Fruit fly (Drosophila melanogaster) whole organism, embryonic: ENCODE results near the gene Ing5.

ENCODE experiments used
- Adf1 ChIP-seq: fragments of 200-800 bp; sonication (Bioruptor generic); IDR thresholded peaks from 2 replicates; pipeline ENCODE4 v1.3.6; 2022; ENCODE audit warnings: missing biosample characterization, missing genetic modification characterization
- Atf3 ChIP-seq: fragments of 200-800 bp; sonication (Bioruptor generic); optimal IDR thresholded peaks from 3 replicates; lab custom pipeline; 2016; ENCODE audit warnings: missing biosample characterization, missing genetic modification characterization
- B-H2 ChIP-seq: fragments of 200-800 bp; sonication (Bioruptor generic); optimal IDR thresholded peaks from 2 replicates; lab custom pipeline; 2018; ENCODE audit warnings: missing biosample characterization, mild to moderate bottlenecking, missing genetic modification characterization
- BtbVII ChIP-seq: fragments of 200-800 bp; sonication (Bioruptor generic); optimal IDR thresholded peaks from 3 replicates; lab custom pipeline; 2017; ENCODE audit warnings: missing biosample characterization, mild to moderate bottlenecking, missing genetic modification characterization
- CG11456 ChIP-seq: fragments of 200-800 bp; sonication (Bioruptor generic); IDR thresholded peaks from 3 replicates; pipeline ENCODE4 v1.3.6; 2022; ENCODE audit warnings: missing biosample characterization, missing genetic modification characterization
- CG11504 ChIP-seq: fragments of 200-800 bp; sonication (Bioruptor generic); optimal IDR thresholded peaks from 3 replicates; lab custom pipeline; 2019; ENCODE audit warnings: missing biosample characterization, mild to moderate bottlenecking, missing genetic modification characterization, moderate library complexity
- CG12219 ChIP-seq: fragments of 200-800 bp; sonication (Bioruptor generic); optimal IDR thresholded peaks from 3 replicates; lab custom pipeline; 2018; ENCODE audit warnings: missing biosample characterization, mild to moderate bottlenecking, missing genetic modification characterization
- CG12744 ChIP-seq: fragments of 200-800 bp; sonication (Bioruptor generic); optimal IDR thresholded peaks from 2 replicates; lab custom pipeline; 2016; ENCODE audit warnings: missing biosample characterization, missing genetic modification characterization
- CG17186 ChIP-seq: fragments of 200-800 bp; sonication (Bioruptor generic); optimal IDR thresholded peaks from 3 replicates; lab custom pipeline; 2017; ENCODE audit warnings: missing biosample characterization, missing genetic modification reagents, missing genetic modification characterization
- CG17359 ChIP-seq: fragments of 200-800 bp; sonication (Bioruptor generic); optimal IDR thresholded peaks from 3 replicates; lab custom pipeline; 2018; ENCODE audit warnings: missing biosample characterization, mild to moderate bottlenecking, missing genetic modification characterization, moderate library complexity
- CG17361 ChIP-seq: fragments of 200-800 bp; sonication (Bioruptor generic); IDR thresholded peaks from 3 replicates; pipeline ENCODE4 v1.3.6; 2022; ENCODE audit warnings: missing biosample characterization, missing genetic modification characterization
- CG18011 ChIP-seq: fragments of 200-800 bp; sonication (Bioruptor generic); optimal IDR thresholded peaks from 2 replicates; lab custom pipeline; 2017; ENCODE audit warnings: missing biosample characterization, missing genetic modification characterization, mild to moderate bottlenecking, moderate library complexity, missing genotype
- CG18476 ChIP-seq: fragments of 200-800 bp; sonication (Bioruptor generic); optimal IDR thresholded peaks from 2 replicates; lab custom pipeline; 2016; ENCODE audit warnings: missing biosample characterization, mild to moderate bottlenecking, missing genetic modification characterization
- CG18619 ChIP-seq: fragments of 200-800 bp; sonication (Bioruptor generic); optimal IDR thresholded peaks from 3 replicates; lab custom pipeline; 2017; ENCODE audit warnings: missing biosample characterization, mild to moderate bottlenecking, missing genetic modification characterization
- CG32532 ChIP-seq: fragments of 200-800 bp; sonication (Bioruptor generic); IDR thresholded peaks from 2 replicates; pipeline ENCODE4 v1.3.6; 2022; ENCODE audit warnings: missing biosample characterization, missing genetic modification characterization
- CG32772 ChIP-seq: fragments of 200-800 bp; sonication (Bioruptor generic); IDR thresholded peaks from 2 replicates; pipeline ENCODE4 v1.3.6; 2022; ENCODE audit warnings: missing biosample characterization, missing genetic modification characterization
- CG33557 ChIP-seq: fragments of 200-800 bp; sonication (Bioruptor generic); optimal IDR thresholded peaks from 2 replicates; lab custom pipeline; 2019; ENCODE audit warnings: missing biosample characterization, mild to moderate bottlenecking, missing genetic modification characterization, moderate library complexity
- CG34376 ChIP-seq: fragments of 200-800 bp; sonication (Bioruptor generic); optimal IDR thresholded peaks from 2 replicates; lab custom pipeline; 2018; ENCODE audit warnings: missing biosample characterization, mild to moderate bottlenecking, missing genetic modification characterization
- CG6765 ChIP-seq: fragments of 200-800 bp; sonication (Bioruptor generic); optimal IDR thresholded peaks from 3 replicates; lab custom pipeline; 2017; ENCODE audit warnings: missing biosample characterization, mild to moderate bottlenecking, missing genetic modification characterization
- CG6854 ChIP-seq: fragments of 200-800 bp; sonication (Bioruptor generic); optimal IDR thresholded peaks from 3 replicates; lab custom pipeline; 2017; ENCODE audit warnings: missing biosample characterization, mild to moderate bottlenecking, missing genetic modification characterization
- CG7928 ChIP-seq: fragments of 200-800 bp; sonication (Bioruptor generic); optimal IDR thresholded peaks from 2 replicates; lab custom pipeline; 2017; ENCODE audit warnings: missing biosample characterization, mild to moderate bottlenecking, missing genetic modification characterization
- CG9609 ChIP-seq: fragments of 200-800 bp; sonication (Bioruptor generic); optimal IDR thresholded peaks from 3 replicates; lab custom pipeline; 2016; ENCODE audit warnings: missing biosample characterization, missing genetic modification characterization
- CG9817 ChIP-seq: fragments of 200-800 bp; sonication (Bioruptor generic); optimal IDR thresholded peaks from 2 replicates; lab custom pipeline; 2018; ENCODE audit warnings: missing biosample characterization, mild to moderate bottlenecking, missing genetic modification characterization, moderate library complexity
- Dek ChIP-seq: fragments of 200-800 bp; sonication (Bioruptor generic); optimal IDR thresholded peaks from 3 replicates; lab custom pipeline; 2019; ENCODE audit warnings: missing biosample characterization, mild to moderate bottlenecking, missing genetic modification characterization, moderate library complexity
- Ets65A ChIP-seq: fragments of 200-800 bp; sonication (Bioruptor generic); peaks from one replicate; lab custom pipeline; 2016; ENCODE audit warnings: missing biosample characterization, missing genetic modification characterization
- Gsc ChIP-seq: fragments of 200-800 bp; sonication (Bioruptor generic); IDR thresholded peaks from 2 replicates; pipeline ENCODE4 v1.3.6; 2022; ENCODE audit warnings: missing biosample characterization, missing genetic modification characterization
- HLHmδ ChIP-seq: fragments of 200-800 bp; sonication (Bioruptor generic); optimal IDR thresholded peaks from 2 replicates; lab custom pipeline; 2018; ENCODE audit warnings: missing biosample characterization, mild to moderate bottlenecking, missing genetic modification characterization, moderate library complexity
- Hsf ChIP-seq: fragments of 200-800 bp; sonication (Bioruptor generic); optimal IDR thresholded peaks from 3 replicates; lab custom pipeline; 2016; ENCODE audit warnings: missing biosample characterization, missing genetic modification characterization
- MESR4 ChIP-seq: fragments of 200-800 bp; sonication (Bioruptor generic); optimal IDR thresholded peaks from 2 replicates; lab custom pipeline; 2018; ENCODE audit warnings: missing biosample characterization, mild to moderate bottlenecking, missing genetic modification characterization, moderate library complexity
- Mad ChIP-seq: fragments of 200-800 bp; sonication (Bioruptor generic); optimal IDR thresholded peaks from 2 replicates; lab custom pipeline; 2016; ENCODE audit warnings: missing biosample characterization, missing genetic modification characterization
- Med ChIP-seq: fragments of 200-800 bp; sonication (Bioruptor generic); peaks from one replicate; lab custom pipeline; 2016; ENCODE audit warnings: missing biosample characterization, missing genetic modification characterization, mild to moderate bottlenecking, inconsistent platforms, moderate library complexity
- Nf-YA ChIP-seq: fragments of 200-800 bp; sonication (Bioruptor generic); IDR thresholded peaks from 2 replicates; pipeline ENCODE4 v1.3.6; 2022; ENCODE audit warnings: missing biosample characterization, missing genetic modification characterization
- bigmax ChIP-seq: fragments of 200-800 bp; sonication (Bioruptor generic); optimal IDR thresholded peaks from 2 replicates; lab custom pipeline; 2018; ENCODE audit warnings: missing biosample characterization, mild to moderate bottlenecking, missing genetic modification characterization
- chinmo ChIP-seq: fragments of 200-800 bp; sonication (Bioruptor generic); IDR thresholded peaks from 4 replicates; pipeline ENCODE4 v1.3.6; 2022; ENCODE audit warnings: missing biosample characterization, missing genetic modification characterization; ENCODE audit not compliant: partially characterized antibody
- chn ChIP-seq: fragments of 200-800 bp; sonication (Bioruptor generic); optimal IDR thresholded peaks from 2 replicates; lab custom pipeline; 2016; ENCODE audit warnings: missing biosample characterization, missing genetic modification characterization
- exex ChIP-seq: fragments of 200-800 bp; sonication (Bioruptor generic); optimal IDR thresholded peaks from 4 replicates; lab custom pipeline; 2018; ENCODE audit warnings: missing biosample characterization, mild to moderate bottlenecking, missing genetic modification characterization, moderate library complexity
- h ChIP-seq: fragments of >200 bp; optimal IDR thresholded peaks from 2 replicates; lab custom pipeline; 2017
- jing ChIP-seq: fragments of 200-800 bp; sonication (Bioruptor generic); optimal IDR thresholded peaks from 2 replicates; lab custom pipeline; 2018; ENCODE audit warnings: missing biosample characterization, mild to moderate bottlenecking, missing genetic modification characterization
- lab ChIP-seq: fragments of 200-800 bp; sonication (Bioruptor generic); optimal IDR thresholded peaks from 3 replicates; lab custom pipeline; 2017; ENCODE audit warnings: missing biosample characterization, missing genetic modification characterization, mild to moderate bottlenecking, moderate library complexity, missing genetic modification reagents
- mirr ChIP-seq: fragments of 200-800 bp; sonication (Bioruptor generic); optimal IDR thresholded peaks from 3 replicates; lab custom pipeline; 2018; ENCODE audit warnings: missing biosample characterization, mild to moderate bottlenecking, missing genetic modification characterization
- onecut ChIP-seq: fragments of 200-800 bp; sonication (Bioruptor generic); IDR thresholded peaks from 2 replicates; pipeline ENCODE4 v1.3.6; 2022; ENCODE audit warnings: missing biosample characterization, missing genetic modification characterization
- pros ChIP-seq: fragments of 200-800 bp; sonication (Bioruptor generic); optimal IDR thresholded peaks from 3 replicates; lab custom pipeline; 2019; ENCODE audit warnings: missing biosample characterization, mild to moderate bottlenecking, missing genetic modification characterization, moderate library complexity
- psq ChIP-seq: fragments of 200-800 bp; sonication (Bioruptor generic); optimal IDR thresholded peaks from 2 replicates; lab custom pipeline; 2017; ENCODE audit warnings: missing biosample characterization, missing genetic modification characterization
- pzg ChIP-seq: fragments of 200-800 bp; sonication (Bioruptor generic); optimal IDR thresholded peaks from 3 replicates; lab custom pipeline; 2018; ENCODE audit warnings: missing biosample characterization, mild to moderate bottlenecking, missing genetic modification characterization, moderate library complexity
- salm ChIP-seq: fragments of 200-800 bp; sonication (Bioruptor generic); optimal IDR thresholded peaks from 2 replicates; lab custom pipeline; 2018; ENCODE audit warnings: missing biosample characterization, mild to moderate bottlenecking, missing genetic modification characterization
- slou ChIP-seq: fragments of 200-800 bp; sonication (Bioruptor generic); optimal IDR thresholded peaks from 3 replicates; lab custom pipeline; 2016; ENCODE audit warnings: missing biosample characterization, missing genetic modification characterization
- tio ChIP-seq: fragments of 200-800 bp; sonication (Bioruptor generic); optimal IDR thresholded peaks from 2 replicates; lab custom pipeline; 2017; ENCODE audit warnings: missing biosample characterization, missing genetic modification characterization, inconsistent platforms
- tna ChIP-seq: fragments of 200-800 bp; sonication (Bioruptor generic); IDR thresholded peaks from 2 replicates; pipeline ENCODE4 v1.3.6; 2022; ENCODE audit warnings: missing biosample characterization, missing genetic modification characterization; ENCODE audit not compliant: partially characterized antibody
- tup ChIP-seq: fragments of 200-800 bp; sonication (Bioruptor generic); optimal IDR thresholded peaks from 2 replicates; lab custom pipeline; 2016; ENCODE audit warnings: missing biosample characterization, mild to moderate bottlenecking, missing genetic modification characterization, moderate library complexity

The Ing5 gene

dm6 chr2L:13414525-13415481 is 27.7 kb upstream of the Ing5 start, which contains the start of the genes CG16956, CG42784 and CG43850 (continued):
- no peak for TF ChIP-seq slou
- TF ChIP-seq h (lab: Kevin White, UChicago): no peak
- no peak for TF ChIP-seq CG11456 (GFP tag; lab: Robert Waterston, UW)
- TF ChIP-seq chn (GFP tag; lab: Kevin White, UChicago): no peak
- TF ChIP-seq Mad (GFP tag; lab: Kevin White, UChicago): peak; percentile 35
- TF ChIP-seq pzg (GFP tag; lab: Kevin White, UChicago): peak; percentile 19
- no peak for TF ChIP-seq CG17186 (GFP tag; lab: Kevin White, UChicago)
- peak; percentile 11 for TF ChIP-seq MESR4 (GFP tag; lab: Kevin White, UChicago)
- TF ChIP-seq CG17361 (GFP tag; lab: Robert Waterston, UW): no peak
- no peak for TF ChIP-seq pros (GFP tag; lab: Kevin White, UChicago)
- TF ChIP-seq Med (GFP tag; lab: Kevin White, UChicago): peak; percentile 92
- TF ChIP-seq lab (GFP tag; lab: Kevin White, UChicago): peak; percentile 94
- TF ChIP-seq jing (GFP tag; lab: Kevin White, UChicago): no peak
- peak; percentile 17 for TF ChIP-seq Hsf (GFP tag; lab: Kevin White, UChicago)
- peak; percentile 57 for TF ChIP-seq CG11504
- no peak for TF ChIP-seq psq
- peak; percentile 84 for TF ChIP-seq CG6854 (GFP tag; lab: Kevin White, UChicago)
- no peak for TF ChIP-seq CG9609 (GFP tag; lab: Kevin White, UChicago)
- peak; percentile 90 for TF ChIP-seq CG6765
- peak; percentile 85 for TF ChIP-seq B-H2
- TF ChIP-seq mirr (GFP tag; lab: Kevin White, UChicago): peak; percentile 85
- TF ChIP-seq salm: no peak
- TF ChIP-seq Ets65A: peak; percentile 51
- TF ChIP-seq CG34376 (GFP tag; lab: Kevin White, UChicago): peak; percentile 96
- peak; percentile 44 for TF ChIP-seq CG9817 (tag; lab: Kevin White, UChicago)
- TF ChIP-seq CG18476 (GFP tag; lab: Kevin White, UChicago): no peak
- TF ChIP-seq CG33557 (GFP tag; lab: Kevin White, UChicago): no peak
- TF ChIP-seq Adf1 (GFP tag; lab: Robert Waterston, UW): no peak; the same call in 1 of the 2 replicates
- TF ChIP-seq chinmo (GFP tag; lab: Robert Waterston, UW): no peak
- no peak for TF ChIP-seq CG32772 (GFP tag; lab: Robert Waterston, UW)
- no peak for TF ChIP-seq tna (GFP tag; lab: Robert Waterston, UW)
- TF ChIP-seq CG12219 (GFP tag; lab: Kevin White, UChicago): peak; percentile 75
- peak; percentile 47; the same call in 1 of the 2 replicates for TF ChIP-seq CG32532
- TF ChIP-seq Dek (tag; lab: Kevin White, UChicago): peak; percentile 42
- no peak for TF ChIP-seq Gsc (GFP tag; lab: Robert Waterston, UW)
- peak; percentile 59 for TF ChIP-seq onecut (GFP tag; lab: Robert Waterston, UW)
- no peak for TF ChIP-seq tio
- no peak for TF ChIP-seq CG7928
- no peak for TF ChIP-seq Atf3 (GFP tag; lab: Kevin White, UChicago)
- peak; percentile 57 for TF ChIP-seq bigmax
- 0 out of 2 replicates have a peak, but pooled peaks have one; percentile 10 for TF ChIP-seq Nf-YA (GFP tag; lab: Robert Waterston, UW)
- no peak for TF ChIP-seq CG12744 (GFP tag; lab: Kevin White, UChicago)
- TF ChIP-seq CG18011 (GFP tag; lab: Kevin White, UChicago): peak; percentile 13
- TF ChIP-seq CG18619: peak; percentile 69
- TF ChIP-seq tup: no peak
- TF ChIP-seq HLHmδ: no peak
- no peak for TF ChIP-seq CG17359 (tag; lab: Kevin White, UChicago)
- TF ChIP-seq BtbVII (GFP tag; lab: Kevin White, UChicago): peak; percentile 81
- TF ChIP-seq exex (tag; lab: Kevin White, UChicago): peak; percentile 48
